Worm (Caenorhabditis elegans): Measurements from ENCODE around the gene F12F6.7.

- TF ChIP-seq nhr-237 (tag; optimal IDR thresholded peaks at IDR 0.05) = peak; percentile 90
- TF ChIP-seq lin-13 (tag; optimal IDR thresholded peaks at IDR 0.05) = peak; percentile 11
- no peak for TF ChIP-seq unc-39 (tag; optimal IDR thresholded peaks at IDR 0.05)
- TF ChIP-seq sem-2 (GFP tag; optimal IDR thresholded peaks at IDR 0.05) = no peak
- TF ChIP-seq nhr-28 (tag; optimal IDR thresholded peaks at IDR 0.05) = peak; percentile 15
- peak; percentile 59 for TF ChIP-seq ham-2 (GFP tag; optimal IDR thresholded peaks at IDR 0.05)
- no peak for TF ChIP-seq nhr-12 (tag; optimal IDR thresholded peaks at IDR 0.05)
- no peak for TF ChIP-seq blmp-1 (tag; optimal IDR thresholded peaks at IDR 0.05)
- TF ChIP-seq sptf-1 (tag; optimal IDR thresholded peaks at IDR 0.05) = no peak
Observed at ce11 chrIV:11593415-11594190, 32.0 kb upstream of the F12F6.7 start, which contains the start of gene F40F11.3.
